Fruit fly (Drosophila melanogaster) whole organism, prepupa: ENCODE data around the gene CG12640.

Source experiments
- Blimp-1 ChIP-seq: fragments of 200-800 bp; sonication (Bioruptor generic); optimal IDR thresholded peaks from 3 replicates; lab custom pipeline; 2017; ENCODE audit warnings: missing biosample characterization, missing genetic modification characterization, mild to moderate bottlenecking, moderate library complexity, missing genetic modification reagents
- CG10669 ChIP-seq: fragments of 200-800 bp; sonication (Bioruptor generic); optimal IDR thresholded peaks from 3 replicates; lab custom pipeline; 2018; ENCODE audit warnings: missing biosample characterization, mild to moderate bottlenecking, missing genetic modification characterization, moderate library complexity
- CG11294 ChIP-seq: fragments of 200-800 bp; sonication (Bioruptor generic); IDR thresholded peaks from 2 replicates; pipeline ENCODE4 v1.3.6; 2022; ENCODE audit warnings: missing biosample characterization, missing genetic modification characterization
- CG11762 ChIP-seq: fragments of 200-800 bp; sonication (Bioruptor generic); optimal IDR thresholded peaks from 3 replicates; lab custom pipeline; 2016; ENCODE audit warnings: missing biosample characterization, missing genetic modification characterization; ENCODE audit not compliant: insufficient read depth
- CG11902 ChIP-seq: fragments of 200-800 bp; sonication (Bioruptor generic); optimal IDR thresholded peaks from 3 replicates; lab custom pipeline; 2016; ENCODE audit warnings: missing biosample characterization, missing genetic modification characterization
- CG15336 ChIP-seq: fragments of 200-800 bp; sonication (Bioruptor generic); IDR thresholded peaks from 2 replicates; pipeline ENCODE4 v1.3.6; 2022; ENCODE audit warnings: missing biosample characterization, missing genetic modification characterization
- CG1621 ChIP-seq: fragments of 200-800 bp; sonication (Bioruptor generic); optimal IDR thresholded peaks from 3 replicates; lab custom pipeline; 2018; ENCODE audit warnings: missing biosample characterization, mild to moderate bottlenecking, missing genetic modification characterization
- CG3032 ChIP-seq: fragments of 200-800 bp; optimal IDR thresholded peaks from 2 replicates; lab custom pipeline; 2019; ENCODE audit warnings: missing biosample characterization, mild to moderate bottlenecking, missing genetic modification characterization, moderate library complexity
- CG31627 ChIP-seq: fragments of 200-800 bp; sonication (Bioruptor generic); optimal IDR thresholded peaks from 3 replicates; lab custom pipeline; 2016; ENCODE audit warnings: missing biosample characterization, missing genetic modification characterization
- CG34406 ChIP-seq: fragments of 200-800 bp; sonication (Bioruptor generic); optimal IDR thresholded peaks from 3 replicates; lab custom pipeline; 2016; ENCODE audit warnings: missing biosample characterization, missing genetic modification characterization
- CG3919 ChIP-seq: fragments of 200-800 bp; sonication (Bioruptor generic); optimal IDR thresholded peaks from 3 replicates; lab custom pipeline; 2016; ENCODE audit warnings: missing biosample characterization, missing genetic modification characterization
- CG6163 ChIP-seq: fragments of 200-800 bp; sonication (Bioruptor generic); IDR thresholded peaks from 3 replicates; pipeline ENCODE4 v1.3.6; 2022; ENCODE audit warnings: missing biosample characterization, missing genetic modification characterization
- CG6276 ChIP-seq: fragments of 200-800 bp; sonication (Bioruptor generic); optimal IDR thresholded peaks from 2 replicates; lab custom pipeline; 2017; ENCODE audit warnings: missing biosample characterization, mild to moderate bottlenecking, missing genetic modification characterization
- CG6792 ChIP-seq: fragments of 200-800 bp; sonication (Bioruptor generic); optimal IDR thresholded peaks from 3 replicates; lab custom pipeline; 2016; ENCODE audit warnings: missing biosample characterization, missing genetic modification characterization
- CG6854 ChIP-seq: fragments of 200-800 bp; sonication (Bioruptor generic); optimal IDR thresholded peaks from 2 replicates; lab custom pipeline; 2017; ENCODE audit warnings: missing biosample characterization, mild to moderate bottlenecking, missing genetic modification characterization
- CG7368 ChIP-seq: fragments of 200-800 bp; sonication (Bioruptor generic); optimal IDR thresholded peaks from 3 replicates; lab custom pipeline; 2016; ENCODE audit warnings: missing biosample characterization, missing genetic modification characterization
- CG8632 ChIP-seq: fragments of 200-800 bp; sonication (Bioruptor generic); optimal IDR thresholded peaks from 3 replicates; lab custom pipeline; 2016; ENCODE audit warnings: missing biosample characterization, missing genetic modification characterization
- CG9139 ChIP-seq: fragments of 200-800 bp; sonication (Bioruptor generic); optimal IDR thresholded peaks from 3 replicates; lab custom pipeline; 2017; ENCODE audit warnings: missing biosample characterization, mild to moderate bottlenecking, missing genetic modification characterization
- Eip78C ChIP-seq: fragments of 200-800 bp; sonication (Bioruptor generic); peaks from one replicate; lab custom pipeline; 2016; ENCODE audit warnings: missing biosample characterization, missing genetic modification characterization
- Ets21C ChIP-seq: fragments of 200-800 bp; sonication (Bioruptor generic); optimal IDR thresholded peaks from 3 replicates; lab custom pipeline; 2016; ENCODE audit warnings: missing biosample characterization, missing genetic modification characterization
- Ets96B ChIP-seq: fragments of 200-800 bp; optimal IDR thresholded peaks from 2 replicates; lab custom pipeline; 2019; ENCODE audit warnings: missing biosample characterization, mild to moderate bottlenecking, missing genetic modification characterization, moderate library complexity
- Hr38 ChIP-seq: sonication (Bioruptor generic); optimal IDR thresholded peaks from 2 replicates; lab custom pipeline; 2016; ENCODE audit warnings: missing biosample characterization, missing genetic modification characterization
- Hr39 ChIP-seq: fragments of 200-800 bp; sonication (Bioruptor generic); optimal IDR thresholded peaks from 2 replicates; lab custom pipeline; 2016; ENCODE audit warnings: missing biosample characterization, missing genetic modification characterization
- Lpt ChIP-seq: fragments of 200-800 bp; sonication (Bioruptor generic); optimal IDR thresholded peaks from 3 replicates; lab custom pipeline; 2016; ENCODE audit warnings: missing biosample characterization, missing genetic modification characterization
- Met ChIP-seq: fragments of 200-800 bp; sonication (Bioruptor generic); optimal IDR thresholded peaks from 3 replicates; lab custom pipeline; 2016; ENCODE audit warnings: missing biosample characterization, missing genetic modification characterization
- OdsH ChIP-seq: fragments of 200-800 bp; sonication (Bioruptor generic); optimal IDR thresholded peaks from 3 replicates; lab custom pipeline; 2016; ENCODE audit warnings: missing biosample characterization, missing genetic modification characterization
- Sox102F ChIP-seq: fragments of 200-800 bp; sonication (Bioruptor generic); optimal IDR thresholded peaks from 2 replicates; lab custom pipeline; 2016; ENCODE audit warnings: missing biosample characterization, mild to moderate bottlenecking, missing genetic modification characterization
- Sox14 ChIP-seq: fragments of 200-800 bp; sonication (Bioruptor generic); optimal IDR thresholded peaks from 3 replicates; lab custom pipeline; 2016; ENCODE audit warnings: missing biosample characterization, missing genetic modification characterization
- Sox15 ChIP-seq: fragments of 200-800 bp; sonication (Bioruptor generic); optimal IDR thresholded peaks from 3 replicates; lab custom pipeline; 2016; ENCODE audit warnings: missing biosample characterization, missing genetic modification characterization
- achi ChIP-seq: fragments of 200-800 bp; sonication (Bioruptor generic); optimal IDR thresholded peaks from 3 replicates; lab custom pipeline; 2016; ENCODE audit warnings: missing biosample characterization, missing genetic modification characterization
- acj6 ChIP-seq: fragments of 200-800 bp; sonication (Bioruptor generic); optimal IDR thresholded peaks from 3 replicates; lab custom pipeline; 2016; ENCODE audit warnings: missing biosample characterization, missing genetic modification characterization
- dac ChIP-seq: fragments of 200-800 bp; sonication (Bioruptor generic); optimal IDR thresholded peaks from 2 replicates; lab custom pipeline; 2017; ENCODE audit warnings: missing biosample characterization, mild to moderate bottlenecking, missing genetic modification characterization
- eg ChIP-seq: fragments of 200-800 bp; sonication (Bioruptor generic); IDR thresholded peaks from 3 replicates; pipeline ENCODE4 v1.3.6; 2022; ENCODE audit warnings: missing biosample characterization, missing genetic modification characterization
- esn ChIP-seq: fragments of 200-800 bp; sonication (Bioruptor generic); optimal IDR thresholded peaks from 2 replicates; lab custom pipeline; 2016; ENCODE audit warnings: missing biosample characterization, mild to moderate bottlenecking, missing genetic modification characterization, moderate library complexity
- fd59A ChIP-seq: fragments of 200-800 bp; sonication (Bioruptor generic); optimal IDR thresholded peaks from 2 replicates; lab custom pipeline; 2017; ENCODE audit warnings: missing biosample characterization, mild to moderate bottlenecking, missing genetic modification characterization, missing genetic modification reagents
- pdm3 ChIP-seq: fragments of 200-800 bp; sonication (Bioruptor generic); optimal IDR thresholded peaks from 3 replicates; lab custom pipeline; 2016; ENCODE audit warnings: missing biosample characterization, missing genetic modification characterization
- spab ChIP-seq: fragments of 200-800 bp; sonication (Bioruptor generic); optimal IDR thresholded peaks from 2 replicates; lab custom pipeline; 2017; ENCODE audit warnings: missing biosample characterization, mild to moderate bottlenecking, missing genetic modification characterization, missing genetic modification reagents
- ss ChIP-seq, 2 experiments: fragments of 200-800 bp; sonication (Bioruptor generic); optimal IDR thresholded peaks; 2 replicates in 1 of 2; 3 replicates in 1 of 2; lab custom pipeline; 2017 to 2018; ENCODE audit warnings: mild to moderate bottlenecking in 2 of 2, missing biosample characterization in 2 of 2, missing genetic modification characterization in 2 of 2, moderate library complexity in 1 of 2
- vri ChIP-seq: fragments of 200-800 bp; sonication (Bioruptor generic); optimal IDR thresholded peaks from 3 replicates; lab custom pipeline; 2016; ENCODE audit warnings: missing biosample characterization, mild to moderate bottlenecking, missing genetic modification characterization

Gene CG12640

dm6 chrX:10464531-10464930, 31.9 kb upstream of the CG12640 start:
- no peak for TF ChIP-seq CG31627 (GFP tag; lab: Kevin White, UChicago)

- TF ChIP-seq CG11294: no peak
- TF ChIP-seq pdm3 (GFP tag; lab: Kevin White, UChicago): no peak
- TF ChIP-seq Sox14 (GFP tag; lab: Kevin White, UChicago): peak; percentile 13
- TF ChIP-seq CG6276 (GFP tag; lab: Kevin White, UChicago): no peak
- TF ChIP-seq Hr39 (GFP tag; lab: Kevin White, UChicago): no peak
- no peak; the same call in 2 of the 3 replicates for TF ChIP-seq eg (GFP tag; lab: Robert Waterston, UW)
- TF ChIP-seq Blimp-1: no peak
- no peak for TF ChIP-seq Hr38 (GFP tag; lab: Kevin White, UChicago)
- TF ChIP-seq CG11762: no peak
- no peak for TF ChIP-seq CG3919 (GFP tag; lab: Kevin White, UChicago)
- TF ChIP-seq dac (GFP tag; lab: Kevin White, UChicago): no peak
- no peak for TF ChIP-seq Lpt (GFP tag; lab: Kevin White, UChicago)
- TF ChIP-seq Met (GFP tag; lab: Kevin White, UChicago): no peak
- no peak for TF ChIP-seq Ets21C
- peak; percentile 28 for TF ChIP-seq esn (GFP tag; lab: Kevin White, UChicago)
- no peak for TF ChIP-seq CG6792 (GFP tag; lab: Kevin White, UChicago)
- TF ChIP-seq CG6163 (GFP tag; lab: Robert Waterston, UW): 0 out of 3 replicates have a peak, but pooled peaks have one; percentile 25
- no peak for TF ChIP-seq Sox102F (GFP tag; lab: Kevin White, UChicago)
- peak; percentile 45 for TF ChIP-seq Eip78C (GFP tag; lab: Kevin White, UChicago)
- no peak for TF ChIP-seq CG7368 (GFP tag; lab: Kevin White, UChicago)
- peak; percentile 15 for TF ChIP-seq CG31627 (GFP tag; lab: Kevin White, UChicago)
- no peak for TF ChIP-seq CG1621
- TF ChIP-seq spab (GFP tag; lab: Kevin White, UChicago): no peak
- no peak for TF ChIP-seq CG10669 (GFP tag; lab: Kevin White, UChicago)
- no peak for TF ChIP-seq CG3032 (tag; lab: Kevin White, UChicago)
- no peak for TF ChIP-seq CG15336
- TF ChIP-seq acj6 (GFP tag; lab: Kevin White, UChicago): no peak
- peak; percentile 77 for TF ChIP-seq achi
- TF ChIP-seq CG9139: no peak
Measured at dm6 chrX:10463056-10463710, 30.6 kb upstream of the CG12640 start.

- TF ChIP-seq CG6854 (GFP tag; lab: Kevin White, UChicago) (peak; percentile 36), pdm3 (GFP tag; lab: Kevin White, UChicago) (no peak), CG34406 (GFP tag; lab: Kevin White, UChicago) (peak; percentile 14), dac (GFP tag; lab: Kevin White, UChicago) (no peak), CG6792 (GFP tag; lab: Kevin White, UChicago) (no peak), CG11902 (GFP tag; lab: Kevin White, UChicago) (no peak), CG3919 (GFP tag; lab: Kevin White, UChicago) (peak; percentile 25), Blimp-1 (no peak), CG1621 (no peak), achi (peak; percentile 11), vri (GFP tag; lab: Kevin White, UChicago) (no peak), Sox15 (GFP tag; lab: Kevin White, UChicago) (no peak), CG11294 (no peak), Ets21C (no peak), CG8632 (GFP tag; lab: Kevin White, UChicago) (no peak), ss (GFP tag; optimal IDR thresholded peaks at IDR 0.05; lab: Kevin White, UChicago) (no peak), esn (GFP tag; lab: Kevin White, UChicago) (peak; percentile 25), Lpt (GFP tag; lab: Kevin White, UChicago) (no peak), Hr39 (GFP tag; lab: Kevin White, UChicago) (no peak), Eip78C (GFP tag; lab: Kevin White, UChicago) (peak; percentile 69), Ets96B (tag; lab: Kevin White, UChicago) (no peak), fd59A (GFP tag; lab: Kevin White, UChicago) (no peak), OdsH (GFP tag; lab: Kevin White, UChicago) (no peak), CG7368 (GFP tag; lab: Kevin White, UChicago) (peak; percentile 18), spab (GFP tag; lab: Kevin White, UChicago) (no peak)
Measured at dm6 chrX:10461938-10462337, 29.3 kb upstream of the CG12640 start.
